Fruit fly (Drosophila melanogaster) whole organism, adult: ENCODE measurements around the gene p24-2.

Experiments used
- CG11617 ChIP-seq: fragments of 200-800 bp; sonication (Bioruptor generic); optimal IDR thresholded peaks from 2 replicates; lab custom pipeline; 2017; ENCODE audit warnings: mild to moderate bottlenecking, missing biosample characterization, missing genetic modification reagents, missing genetic modification characterization
- CG14711 ChIP-seq: fragments of 200-800 bp; sonication (Bioruptor generic); optimal IDR thresholded peaks from 2 replicates; lab custom pipeline; 2018; ENCODE audit warnings: missing biosample characterization, mild to moderate bottlenecking, missing genetic modification characterization, moderate library complexity
- CG1620 ChIP-seq: fragments of 200-800 bp; sonication (Bioruptor generic); optimal IDR thresholded peaks from 2 replicates; lab custom pipeline; 2016; ENCODE audit warnings: missing biosample characterization, missing genetic modification characterization
- CG33017 ChIP-seq: fragments of 200-800 bp; sonication (Bioruptor generic); optimal IDR thresholded peaks from 2 replicates; lab custom pipeline; 2018; ENCODE audit warnings: missing biosample characterization, mild to moderate bottlenecking, missing genetic modification characterization, moderate library complexity
- CG5204 ChIP-seq: fragments of 200-800 bp; sonication (Bioruptor generic); optimal IDR thresholded peaks from 2 replicates; lab custom pipeline; 2016; ENCODE audit warnings: missing biosample characterization, missing genetic modification characterization
- Hr96 ChIP-seq: fragments of 200-800 bp; sonication (Bioruptor generic); optimal IDR thresholded peaks from 2 replicates; lab custom pipeline; 2016; ENCODE audit warnings: missing biosample characterization, missing genetic modification characterization
- Mnt ChIP-seq: fragments of 200-800 bp; sonication (Bioruptor generic); optimal IDR thresholded peaks from 2 replicates; lab custom pipeline; 2016; ENCODE audit warnings: missing biosample characterization, mild to moderate bottlenecking, missing genetic modification characterization
- bab1 ChIP-seq: fragments of 200-800 bp; sonication (Bioruptor generic); optimal IDR thresholded peaks from 3 replicates; lab custom pipeline; 2019; ENCODE audit warnings: missing biosample characterization, mild to moderate bottlenecking, missing genetic modification characterization, moderate library complexity
- cic ChIP-seq: fragments of 200-800 bp; sonication (Bioruptor generic); optimal IDR thresholded peaks from 2 replicates; lab custom pipeline; 2017; ENCODE audit warnings: missing biosample characterization, mild to moderate bottlenecking, missing genetic modification characterization, moderate library complexity
- kay ChIP-seq: fragments of 200-800 bp; sonication (Bioruptor generic); peaks from one replicate; lab custom pipeline; 2016; ENCODE audit warnings: missing biosample characterization, missing genetic modification characterization, borderline replicate concordance
- tj ChIP-seq: fragments of 200-800 bp; sonication (Bioruptor generic); optimal IDR thresholded peaks from 3 replicates; lab custom pipeline; 2017; ENCODE audit warnings: missing biosample characterization, mild to moderate bottlenecking, missing genetic modification characterization, moderate library complexity

dm6 chr3R:9674968-9675573 lies 17.5 kb downstream of the p24-2 start, which contains the start of gene Nepl12:
- TF ChIP-seq cic (GFP tag; lab: Kevin White, UChicago) (peak; percentile 80), CG1620 (no peak), CG14711 (tag; lab: Kevin White, UChicago) (no peak), CG11617 (GFP tag; lab: Kevin White, UChicago) (no peak), bab1 (GFP tag; lab: Kevin White, UChicago) (no peak), Hr96 (GFP tag; lab: Kevin White, UChicago) (no peak), Mnt (GFP tag; lab: Kevin White, UChicago) (peak; percentile 5), kay (GFP tag; lab: Kevin White, UChicago) (no peak), tj (GFP tag; lab: Kevin White, UChicago) (no peak), CG33017 (no peak), CG5204 (no peak)
